Worm (Caenorhabditis elegans) whole organism, early embryonic: Measurements from ENCODE around the gene ZK971.1.
A peak's percentile ranks its signal among the peaks of the same experiment; 100 is the strongest.

ENCODE experiments used
- B0310.2 ChIP-seq: sonication (generic microtip); optimal IDR thresholded peaks from 2 replicates; lab custom pipeline; 2016; ENCODE audit warnings: mild to moderate bottlenecking, missing genetic modification characterization, missing compliant biosample characterization
- F13C5.2 ChIP-seq: sonication (generic microtip); optimal IDR thresholded peaks from 2 replicates; lab custom pipeline; 2017; ENCODE audit warnings: mild to moderate bottlenecking, missing genetic modification characterization, inconsistent platforms, missing compliant biosample characterization
- aly-1 ChIP-seq: sonication (generic microtip); optimal IDR thresholded peaks from 2 replicates; lab custom pipeline; 2016; ENCODE audit warnings: missing genetic modification characterization, missing compliant biosample characterization
- ama-1 ChIP-seq: fragments of 150-350 bp; optimal IDR thresholded peaks from 2 replicates; lab custom pipeline; 2014
- ceh-13 ChIP-seq: fragments of 200-800 bp; sonication (Bioruptor generic); optimal IDR thresholded peaks from 2 replicates; lab custom pipeline; 2018; ENCODE audit warnings: mild to moderate bottlenecking, missing genetic modification characterization, missing compliant biosample characterization
- ceh-36 ChIP-seq: sonication (generic microtip); optimal IDR thresholded peaks from 2 replicates; lab custom pipeline; 2016; ENCODE audit warnings: missing genetic modification characterization, inconsistent platforms, missing compliant biosample characterization
- ets-7 ChIP-seq: sonication (generic microtip); optimal IDR thresholded peaks from 2 replicates; lab custom pipeline; 2016; ENCODE audit warnings: missing genotype, missing genetic modification characterization, missing compliant biosample characterization
- flt-1 ChIP-seq: fragments of 200-800 bp; sonication (Bioruptor generic); IDR thresholded peaks from 2 replicates; pipeline ENCODE4 v1.3.6; 2022; ENCODE audit warnings: missing genetic modification characterization, missing compliant biosample characterization
- hmbx-1 ChIP-seq: sonication (generic microtip); optimal IDR thresholded peaks from 2 replicates; lab custom pipeline; 2016; ENCODE audit warnings: mild to moderate bottlenecking, missing genetic modification characterization, missing compliant biosample characterization
- hmg-4 ChIP-seq: fragments of 200-800 bp; sonication (Bioruptor generic); optimal IDR thresholded peaks from 2 replicates; lab custom pipeline; 2018; ENCODE audit warnings: mild to moderate bottlenecking, missing genetic modification characterization, missing compliant biosample characterization
- hnd-1 ChIP-seq: sonication (generic microtip); optimal IDR thresholded peaks from 2 replicates; lab custom pipeline; 2016; ENCODE audit warnings: missing genetic modification characterization, missing compliant biosample characterization
- pes-1 ChIP-seq: fragments of 200-800 bp; sonication (Bioruptor generic); IDR thresholded peaks from 2 replicates; pipeline ENCODE4 v1.3.6; 2022; ENCODE audit warnings: missing genetic modification reagents, missing genetic modification characterization, missing compliant biosample characterization
- scrt-1 ChIP-seq: fragments of 200-800 bp; sonication (Bioruptor generic); IDR thresholded peaks from 2 replicates; pipeline ENCODE4 v1.3.6; 2022; ENCODE audit warnings: missing genetic modification characterization, missing compliant biosample characterization
- sea-1 ChIP-seq: fragments of 200-800 bp; sonication (Bioruptor generic); conservative IDR thresholded peaks from 2 replicates; pipeline ENCODE4 v1.3.6; 2022; ENCODE audit warnings: missing genetic modification characterization, missing compliant biosample characterization
- tbx-11 ChIP-seq: fragments of 200-800 bp; sonication (Bioruptor generic); IDR thresholded peaks from 2 replicates; pipeline ENCODE4 v1.3.6; 2022; ENCODE audit warnings: missing genetic modification characterization, missing compliant biosample characterization
- tbx-37 ChIP-seq: fragments of 200-800 bp; sonication (Bioruptor generic); conservative IDR thresholded peaks from 2 replicates; pipeline ENCODE4 v1.3.6; 2022; ENCODE audit warnings: missing genetic modification reagents, missing genetic modification characterization, missing compliant biosample characterization
- tra-4 ChIP-seq: sonication (generic microtip); optimal IDR thresholded peaks from 2 replicates; lab custom pipeline; 2017; ENCODE audit warnings: missing genetic modification characterization, missing compliant biosample characterization

ZK971.1 gene

DNA sequence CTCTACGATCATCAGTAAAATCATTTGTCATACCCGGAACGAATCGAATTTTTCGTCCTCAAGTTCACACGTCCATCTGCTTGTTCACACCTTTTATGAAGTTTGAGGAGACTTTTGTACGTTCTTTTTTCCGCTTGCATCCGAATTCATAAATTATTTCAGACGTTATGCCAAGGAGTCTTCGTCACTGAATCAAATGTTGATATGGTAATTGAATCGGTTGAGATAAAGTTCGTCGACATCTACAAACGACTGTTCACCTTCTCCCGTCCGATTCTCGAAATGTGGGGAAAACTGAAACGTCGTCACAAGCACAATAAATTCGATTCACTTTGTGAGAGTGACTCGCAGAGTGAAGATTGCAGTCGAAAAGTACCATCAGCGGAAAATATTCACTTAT, 27.4 kb downstream of the ZK971.1 start:
- TF ChIP-seq ets-7 (tag; lab: Kevin White, UChicago) (no peak), ama-1 (no peak), scrt-1 (GFP tag; lab: Robert Waterston, UW) (no peak), pes-1 (GFP tag; lab: Robert Waterston, UW) (no peak), tbx-37 (GFP tag; lab: Robert Waterston, UW) (no peak), ceh-13 (GFP tag; lab: Kevin White, UChicago) (no peak), sea-1 (no peak)

DNA sequence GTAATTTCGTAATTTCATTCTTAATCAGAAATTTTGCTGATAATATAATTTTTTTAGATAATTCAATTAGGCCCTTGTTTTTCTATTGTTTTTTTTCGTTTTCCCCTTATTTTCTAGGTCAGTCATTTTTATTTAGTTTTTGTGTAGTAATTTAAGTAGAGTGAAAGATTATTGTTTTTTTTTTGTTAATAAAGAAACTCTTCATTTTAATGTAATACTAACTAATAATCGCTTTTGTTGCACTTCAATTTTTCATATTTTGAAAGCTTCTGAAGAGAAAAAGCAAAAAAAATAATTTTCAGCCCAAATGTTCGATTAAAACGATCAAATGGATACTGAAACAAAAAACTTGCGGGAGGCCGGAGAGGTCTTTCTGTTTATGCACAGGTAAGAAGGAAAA, 28.5 kb downstream of the ZK971.1 start, which contains the start of gene F54B3.1:
F54B3.1 (plus strand) TSS at position 301 of the 400 bp plus-strand sequence.
- no peak for TF ChIP-seq hnd-1 (tag; lab: Kevin White, UChicago)

DNA sequence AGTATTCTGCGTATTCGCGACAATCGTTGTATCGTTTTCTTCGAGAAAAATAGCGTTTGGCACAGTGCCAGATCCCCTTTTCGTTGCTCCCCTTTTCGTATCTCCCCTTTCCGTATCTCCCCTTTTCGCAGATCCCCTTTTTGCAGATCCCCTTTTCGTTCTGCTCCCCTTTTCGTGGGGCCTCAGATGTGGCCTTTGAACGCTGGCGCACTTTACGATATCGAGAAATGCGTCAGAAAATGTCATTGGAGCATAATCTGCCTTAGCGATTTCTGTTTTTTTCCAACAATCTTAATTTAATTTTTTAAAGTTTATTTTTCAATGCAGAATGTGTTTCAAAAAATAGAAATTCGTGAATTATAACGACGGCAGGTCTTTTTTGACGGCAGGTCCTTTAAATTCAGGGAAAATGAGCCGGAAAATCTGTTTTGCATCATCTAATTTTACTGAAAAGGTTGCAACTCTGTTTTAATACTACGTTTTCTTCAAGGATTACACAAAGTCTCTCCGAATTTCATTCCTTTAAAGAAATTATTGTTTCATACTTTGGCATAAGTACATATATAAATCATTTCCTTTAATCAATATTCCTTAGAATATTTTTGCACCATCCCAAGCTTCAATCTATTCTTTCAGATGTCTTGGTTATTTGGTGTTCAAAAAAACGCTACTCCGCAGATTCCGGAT, 31.0 kb downstream of the ZK971.1 start, which contains the start of gene atad-3:
atad-3 (plus strand) TSS at position 637 of the 687 bp plus-strand sequence.
- TF ChIP-seq pes-1 (GFP tag; lab: Robert Waterston, UW) (peak; percentile 94), ceh-36 (tag; lab: Kevin White, UChicago) (peak; percentile 27), ets-7 (tag; lab: Kevin White, UChicago) (peak; percentile 78), tbx-11 (GFP tag; lab: Robert Waterston, UW) (peak; percentile 88), tra-4 (no peak), B0310.2 (tag; lab: Kevin White, UChicago) (no peak), flt-1 (GFP tag; lab: Robert Waterston, UW) (peak; percentile 88), hmg-4 (GFP tag; lab: Kevin White, UChicago) (peak; percentile 72), tbx-37 (GFP tag; lab: Robert Waterston, UW) (peak; percentile 97), hmbx-1 (tag; lab: Kevin White, UChicago) (no peak), ceh-13 (GFP tag; lab: Kevin White, UChicago) (peak; percentile 6), hnd-1 (tag; lab: Kevin White, UChicago) (peak; percentile 41), sea-1 (peak; percentile 81), ama-1 (no peak), scrt-1 (GFP tag; lab: Robert Waterston, UW) (peak; percentile 87), aly-1 (tag; lab: Kevin White, UChicago) (no peak), F13C5.2 (peak; percentile 53)

DNA sequence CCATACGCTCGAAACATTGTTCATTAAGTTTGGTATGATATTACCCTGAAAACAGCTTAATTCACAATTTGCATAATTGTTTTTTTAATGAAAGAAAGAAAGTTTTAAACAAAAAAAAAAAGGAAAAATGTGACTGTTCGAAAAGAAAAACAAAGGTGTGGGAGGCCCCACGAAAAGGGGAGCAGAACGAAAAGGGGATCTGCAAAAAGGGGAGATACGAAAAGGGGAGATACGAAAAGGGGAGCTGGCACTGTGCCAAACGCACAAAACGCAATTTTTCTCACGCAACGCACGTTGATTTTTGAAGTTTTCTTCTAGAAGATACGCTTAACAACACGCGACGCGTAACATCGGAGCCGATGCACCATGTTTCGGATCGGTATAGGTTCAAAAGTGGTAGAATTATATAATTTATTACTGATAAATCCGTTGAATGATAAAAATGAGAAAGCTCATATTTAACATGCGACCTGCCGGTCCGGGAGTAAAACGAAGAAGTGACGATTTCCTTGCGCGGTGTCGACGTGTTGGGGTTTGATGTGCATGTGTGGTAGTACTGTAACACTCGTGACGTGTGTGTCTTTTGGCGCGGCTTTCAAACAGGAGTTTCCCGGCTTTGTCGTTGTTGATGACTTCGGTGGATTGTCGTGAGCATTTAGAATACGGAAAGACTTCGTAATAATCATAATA, 31.7 kb downstream of the ZK971.1 start, which contains the start of gene nrde-2:
nrde-2 (minus strand) TSS at position 45 of the 690 bp plus-strand sequence.
- TF ChIP-seq pes-1 (GFP tag; lab: Robert Waterston, UW): peak; percentile 66; the same call in 1 of the 2 replicates
- TF ChIP-seq tbx-11 (GFP tag; lab: Robert Waterston, UW): peak; percentile 56; the same call in 1 of the 2 replicates
- peak; percentile 54; the same call in 1 of the 2 replicates for TF ChIP-seq tbx-37 (GFP tag; lab: Robert Waterston, UW)

DNA sequence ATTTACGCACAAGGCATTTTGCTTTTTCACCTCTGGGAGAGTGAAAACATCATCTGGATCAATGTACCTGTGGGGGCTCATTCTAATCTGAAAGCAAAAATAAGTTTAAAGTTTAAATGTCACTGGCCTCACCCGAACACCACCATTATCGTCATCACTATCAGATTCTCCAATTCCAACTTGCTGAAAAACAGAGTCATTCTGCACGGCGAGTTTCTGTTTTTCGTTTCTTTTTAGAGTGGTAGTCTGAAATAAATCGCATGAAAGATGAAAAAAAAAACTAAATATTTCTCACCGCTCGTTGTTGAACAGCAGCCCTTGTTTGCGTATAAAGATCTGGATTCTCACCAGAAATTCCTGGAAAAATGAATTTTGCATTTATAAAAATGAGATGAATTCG, 32.3 kb downstream of the ZK971.1 start:
- no peak for TF ChIP-seq B0310.2 (tag; lab: Kevin White, UChicago)
- TF ChIP-seq sea-1: no peak
- TF ChIP-seq ets-7 (tag; lab: Kevin White, UChicago): no peak
- TF ChIP-seq ceh-13 (GFP tag; lab: Kevin White, UChicago): no peak
- TF ChIP-seq hmbx-1 (tag; lab: Kevin White, UChicago): no peak
- TF ChIP-seq hnd-1 (tag; lab: Kevin White, UChicago): no peak
- TF ChIP-seq hmg-4 (GFP tag; lab: Kevin White, UChicago): no peak
- no peak for TF ChIP-seq tra-4
- no peak for TF ChIP-seq scrt-1 (GFP tag; lab: Robert Waterston, UW)
- TF ChIP-seq tbx-11 (GFP tag; lab: Robert Waterston, UW): no peak
- TF ChIP-seq ceh-36 (tag; lab: Kevin White, UChicago): no peak
- no peak for TF ChIP-seq aly-1 (tag; lab: Kevin White, UChicago)
- no peak for TF ChIP-seq flt-1 (GFP tag; lab: Robert Waterston, UW)
- no peak for TF ChIP-seq pes-1 (GFP tag; lab: Robert Waterston, UW)
- TF ChIP-seq F13C5.2: no peak
- TF ChIP-seq ama-1: no peak
- TF ChIP-seq tbx-37 (GFP tag; lab: Robert Waterston, UW): no peak

DNA sequence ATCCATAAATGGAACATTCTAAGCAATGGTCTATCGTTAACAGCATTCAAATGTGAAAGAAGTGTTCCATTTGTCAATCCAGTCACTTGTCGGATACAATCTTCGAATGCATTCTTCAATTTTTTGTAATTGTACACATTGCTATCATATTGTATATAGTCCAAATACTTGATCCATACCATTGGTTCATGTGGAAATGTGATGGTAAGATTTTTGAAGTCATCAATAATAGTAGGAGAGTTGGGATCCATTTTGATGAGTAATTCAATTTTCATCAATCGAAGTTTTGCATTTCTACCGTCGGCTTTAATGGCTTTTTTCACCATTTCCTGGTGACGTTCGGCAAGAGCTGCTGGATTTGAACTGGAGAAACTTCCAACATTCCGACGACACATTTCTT, 33.8 kb downstream of the ZK971.1 start:
- TF ChIP-seq ama-1 (no peak), hmg-4 (GFP tag; lab: Kevin White, UChicago) (no peak), sea-1 (no peak), hmbx-1 (tag; lab: Kevin White, UChicago) (no peak), tra-4 (no peak), ceh-13 (GFP tag; lab: Kevin White, UChicago) (no peak), ets-7 (tag; lab: Kevin White, UChicago) (no peak), scrt-1 (GFP tag; lab: Robert Waterston, UW) (no peak), F13C5.2 (no peak), tbx-37 (GFP tag; lab: Robert Waterston, UW) (no peak), B0310.2 (tag; lab: Kevin White, UChicago) (no peak), hnd-1 (tag; lab: Kevin White, UChicago) (no peak), pes-1 (GFP tag; lab: Robert Waterston, UW) (no peak), tbx-11 (GFP tag; lab: Robert Waterston, UW) (no peak), flt-1 (GFP tag; lab: Robert Waterston, UW) (no peak), ceh-36 (tag; lab: Kevin White, UChicago) (no peak), aly-1 (tag; lab: Kevin White, UChicago) (no peak)

DNA sequence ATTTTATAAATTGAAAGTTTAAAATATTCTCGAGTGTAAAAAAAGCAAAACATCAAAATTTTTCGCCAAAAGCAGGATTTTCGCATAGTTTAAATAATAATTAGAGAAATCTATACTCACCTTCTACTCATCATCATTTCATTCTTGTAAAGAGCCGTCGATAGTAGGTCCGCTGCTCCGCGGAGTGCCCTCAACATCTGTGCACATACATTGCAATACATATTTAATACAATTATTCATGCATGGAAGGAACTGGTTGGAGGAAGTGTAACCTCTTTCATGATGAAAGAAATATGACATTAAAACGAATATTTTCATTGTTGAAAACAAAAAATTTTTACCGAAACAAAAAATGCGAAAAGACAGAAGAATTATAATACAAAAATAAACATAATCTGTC, 37.2 kb downstream of the ZK971.1 start, which contains the start of gene mrps-14:
mrps-14 (minus strand) TSS at position 197 of the 400 bp plus-strand sequence.
- TF ChIP-seq scrt-1 (GFP tag; lab: Robert Waterston, UW) (no peak), tbx-11 (GFP tag; lab: Robert Waterston, UW) (no peak), aly-1 (tag; lab: Kevin White, UChicago) (no peak), tra-4 (no peak), hmg-4 (GFP tag; lab: Kevin White, UChicago) (no peak), ama-1 (no peak), B0310.2 (tag; lab: Kevin White, UChicago) (no peak), sea-1 (no peak), hnd-1 (tag; lab: Kevin White, UChicago) (no peak), pes-1 (GFP tag; lab: Robert Waterston, UW) (no peak), hmbx-1 (tag; lab: Kevin White, UChicago) (no peak), F13C5.2 (no peak), ets-7 (tag; lab: Kevin White, UChicago) (no peak), ceh-13 (GFP tag; lab: Kevin White, UChicago) (no peak)
